Fruit fly (Drosophila melanogaster): Measurements from ENCODE around the gene CtIP.

CtIP gene

DNA sequence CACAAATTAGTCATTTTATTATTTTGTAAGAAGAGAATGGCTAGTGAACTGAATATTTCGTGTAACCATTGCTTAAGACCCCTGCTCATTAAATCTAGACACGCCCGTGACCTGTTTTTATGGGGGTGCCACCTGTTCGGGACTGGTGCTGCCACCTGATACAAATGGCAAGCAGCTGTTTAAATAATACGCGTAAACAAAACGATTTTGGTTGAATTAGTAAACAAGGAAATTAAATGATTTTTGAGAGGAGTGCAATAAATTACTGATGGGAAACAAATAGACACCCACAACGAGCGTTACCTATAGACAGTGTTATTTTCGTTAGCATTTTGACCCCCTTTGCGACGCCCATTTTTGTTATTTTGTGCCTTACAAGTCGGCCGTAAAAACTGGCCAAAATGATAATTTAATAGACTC is 38.7 kb downstream of the CtIP start (continued):
- TF ChIP-seq CG8290 (GFP tag; optimal IDR thresholded peaks at IDR 0.05) (peak; percentile 63), CG8290 (tag; optimal IDR thresholded peaks at IDR 0.05) (peak; percentile 40 to 95), CG13287 (GFP tag; IDR thresholded peaks at IDR 0.05; ENCODE audit: partially characterized antibody) (no peak), lov (optimal IDR thresholded peaks at IDR 0.05) (no peak), lov (GFP tag; IDR thresholded peaks at IDR 0.05) (no peak), CG13624 (GFP tag; optimal IDR thresholded peaks at IDR 0.05) (peak; percentile 90), MESR4 (GFP tag; optimal IDR thresholded peaks at IDR 0.05) (peak; percentile 37), CG31365 (tag; optimal IDR thresholded peaks at IDR 0.05) (peak; percentile 69), pho (GFP tag; optimal IDR thresholded peaks at IDR 0.05) (peak; percentile 90), CG10959 (GFP tag; IDR thresholded peaks at IDR 0.05) (no peak), CG32772 (GFP tag; IDR thresholded peaks at IDR 0.05) (no peak), CG8478 (optimal IDR thresholded peaks at IDR 0.05) (no peak), pzg (GFP tag; optimal IDR thresholded peaks at IDR 0.05) (peak; percentile 76), prd (optimal IDR thresholded peaks at IDR 0.05) (no peak), prd (GFP tag; IDR thresholded peaks at IDR 0.05) (no peak), slou (GFP tag; optimal IDR thresholded peaks at IDR 0.05) (peak; percentile 79), Hsf (GFP tag; optimal IDR thresholded peaks at IDR 0.05) (peak; percentile 84), Sox102F (GFP tag; optimal IDR thresholded peaks at IDR 0.05) (peak; percentile 83), CG14965 (GFP tag; optimal IDR thresholded peaks at IDR 0.05; ENCODE audit: borderline replicate concordance) (no peak), Doc2 (GFP tag; IDR thresholded peaks at IDR 0.05) (no peak), gce (GFP tag; IDR thresholded peaks at IDR 0.05) (no peak), NFAT (GFP tag; IDR thresholded peaks at IDR 0.05) (no peak), her (GFP tag; optimal IDR thresholded peaks at IDR 0.05) (peak; percentile 82), CG34422 (GFP tag; IDR thresholded peaks at IDR 0.05) (no peak), CG8765 (GFP tag; IDR thresholded peaks at IDR 0.05) (no peak), crc (GFP tag; optimal IDR thresholded peaks at IDR 0.05) (peak; percentile 76), Poxn (GFP tag; IDR thresholded peaks at IDR 0.05) (no peak), CG10979 (tag; optimal IDR thresholded peaks at IDR 0.05) (peak; percentile 71), CG10147 (GFP tag; optimal IDR thresholded peaks at IDR 0.05) (peak; percentile 77), schlank (tag; optimal IDR thresholded peaks at IDR 0.05) (peak; percentile 74), sd (tag; optimal IDR thresholded peaks at IDR 0.05) (peak; percentile 58), ems (GFP tag; optimal IDR thresholded peaks at IDR 0.05) (peak; percentile 74), fru (optimal IDR thresholded peaks at IDR 0.05) (no peak), pnt (GFP tag; optimal IDR thresholded peaks at IDR 0.05) (peak; percentile 79), mam (GFP tag; optimal IDR thresholded peaks at IDR 0.05) (peak; percentile 95), sc (optimal IDR thresholded peaks at IDR 0.05) (no peak), sc (GFP tag; optimal IDR thresholded peaks at IDR 0.05) (peak; percentile 74), CG7928 (GFP tag; optimal IDR thresholded peaks at IDR 0.05) (peak; percentile 60), bbx (GFP tag; IDR thresholded peaks at IDR 0.05; ENCODE audit: partially characterized antibody) (no peak), B-H1 (GFP tag; IDR thresholded peaks at IDR 0.05) (no peak), jigr1 (GFP tag; IDR thresholded peaks at IDR 0.05) (no peak), zen (tag; optimal IDR thresholded peaks at IDR 0.05) (peak; percentile 77), CG32532 (GFP tag; IDR thresholded peaks at IDR 0.05) (no peak), MBD-R2 (GFP tag; IDR thresholded peaks at IDR 0.05) (no peak), CTCF (GFP tag; optimal IDR thresholded peaks at IDR 0.05) (peak; percentile 27), Mes4 (GFP tag; optimal IDR thresholded peaks at IDR 0.05) (peak; percentile 67), CG31388 (GFP tag; optimal IDR thresholded peaks at IDR 0.05) (peak; percentile 66), Gug (GFP tag; IDR thresholded peaks at IDR 0.05) (peak; percentile 96), Sox100B (GFP tag; optimal IDR thresholded peaks at IDR 0.05) (peak; percentile 75), phol (tag; optimal IDR thresholded peaks at IDR 0.05) (peak; percentile 82), CG13894 (tag; optimal IDR thresholded peaks at IDR 0.05) (peak; percentile 91), Bdp1 (GFP tag; optimal IDR thresholded peaks at IDR 0.05) (peak; percentile 77), CG18764 (GFP tag; optimal IDR thresholded peaks at IDR 0.05) (peak; percentile 84), dpn (GFP tag; optimal IDR thresholded peaks at IDR 0.05) (peak; percentile 89 to 94), p53 (GFP tag; optimal IDR thresholded peaks at IDR 0.05) (peak; percentile 64)
